Worm (Caenorhabditis elegans) whole organism, L2 larva: Measurements from ENCODE around the gene kbp-1.

Source experiments
- R02D3.7 ChIP-seq: fragments of 150-350 bp; optimal IDR thresholded peaks from 2 replicates; lab custom pipeline; 2014; ENCODE audit warnings: missing biosample characterization, missing genetic modification characterization
- ZK546.5 ChIP-seq: sonication (generic microtip); optimal IDR thresholded peaks from 2 replicates; lab custom pipeline; 2017; ENCODE audit warnings: missing biosample characterization, missing genetic modification characterization
- nhr-11 ChIP-seq: fragments of 150-350 bp; optimal IDR thresholded peaks from 2 replicates; lab custom pipeline; 2014; ENCODE audit warnings: missing biosample characterization, missing genetic modification characterization
- nhr-12 ChIP-seq: fragments of 150-350 bp; optimal IDR thresholded peaks from 2 replicates; lab custom pipeline; 2014; ENCODE audit warnings: missing biosample characterization, missing genetic modification characterization
- sma-9 ChIP-seq, 2 experiments: fragments of 150-350 bp in 1 of 2; sonication (generic microtip) in 1 of 2; optimal IDR thresholded peaks; 2 replicates each; lab custom pipeline; 2014 to 2016; ENCODE audit warnings: missing genetic modification characterization in 2 of 2, mild to moderate bottlenecking in 1 of 2, missing biosample characterization in 1 of 2, missing compliant biosample characterization in 1 of 2, missing genetic modification reagents in 1 of 2, moderate library complexity in 1 of 2
- ztf-11 ChIP-seq: sonication (generic microtip); optimal IDR thresholded peaks from 2 replicates; lab custom pipeline; 2017; ENCODE audit warnings: missing biosample characterization, missing genetic modification characterization

DNA sequence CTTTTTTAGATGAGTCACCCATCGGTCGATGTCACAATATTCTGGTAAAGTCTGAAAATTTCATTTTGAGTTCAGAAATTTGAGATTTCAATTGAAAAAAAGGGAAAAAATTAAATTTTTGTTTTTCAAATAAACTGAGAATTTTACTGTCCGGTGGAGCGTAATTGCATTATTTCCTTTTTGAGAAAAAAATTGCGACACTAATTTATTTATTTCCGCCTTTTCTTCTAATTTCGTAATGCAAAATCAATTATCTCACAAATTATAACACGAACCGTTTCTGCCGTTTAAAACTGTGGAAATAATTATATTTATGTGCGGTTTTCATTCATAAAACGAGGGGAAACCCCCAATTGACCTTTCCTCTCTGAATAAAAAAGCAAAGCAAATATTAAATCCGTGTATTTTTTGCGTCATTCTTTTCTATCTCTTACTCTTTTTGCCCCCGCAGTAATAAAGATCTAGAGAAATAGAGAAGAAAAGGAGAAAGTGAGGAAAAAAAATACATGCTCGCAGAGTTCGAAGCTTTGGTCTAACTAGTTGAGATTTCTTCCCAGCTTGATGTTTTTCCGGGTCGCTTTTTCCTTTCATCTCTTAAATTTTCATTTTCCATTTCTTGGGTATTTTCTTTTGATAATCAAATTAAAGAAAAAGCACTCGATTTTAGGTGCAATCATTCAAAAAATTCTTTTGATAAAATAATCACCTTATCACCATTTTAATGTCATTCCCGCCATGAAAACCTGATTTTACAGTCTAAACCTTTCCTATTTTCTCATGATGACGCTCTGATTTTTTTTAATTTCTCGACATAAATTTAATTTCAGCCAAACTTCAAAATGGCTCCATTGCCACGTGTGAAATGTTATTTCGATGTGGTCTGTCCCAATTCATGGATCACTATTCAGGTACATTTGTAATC lies 33.9 kb downstream of the kbp-1 start, which contains the start of the genes brc-2 and T07E3.3:
- TF ChIP-seq sma-9 (GFP tag; optimal IDR thresholded peaks at IDR 0.05; lab: Kevin White, UChicago) (peak; percentile 2), sma-9 (tag; optimal IDR thresholded peaks at IDR 0.05; lab: Kevin White, UChicago) (no peak), ZK546.5 (no peak), R02D3.7 (tag; lab: Kevin White, UChicago) (no peak), nhr-11 (tag; lab: Kevin White, UChicago) (no peak), nhr-12 (tag; lab: Kevin White, UChicago) (no peak), ztf-11 (tag; lab: Kevin White, UChicago) (no peak)
